Fruit fly (Drosophila melanogaster) whole organism, embryonic: Measurements from ENCODE around the gene CG43439.
A peak's percentile ranks its signal among the peaks of the same experiment; 100 is the strongest.

ENCODE experiments used
- BEAF-32 ChIP-seq: fragments of 200-800 bp; sonication (Bioruptor generic); optimal IDR thresholded peaks from 3 replicates; lab custom pipeline; 2017; ENCODE audit warnings: missing biosample characterization, missing genetic modification characterization, mild to moderate bottlenecking, moderate library complexity, missing genetic modification reagents
- CG11247 ChIP-seq: fragments of 200-800 bp; sonication (Bioruptor generic); IDR thresholded peaks from 2 replicates; pipeline ENCODE4 v1.3.6; 2022; ENCODE audit warnings: missing biosample characterization, missing genetic modification characterization
- CG11398 ChIP-seq: fragments of 200-800 bp; sonication (Bioruptor generic); optimal IDR thresholded peaks from 2 replicates; lab custom pipeline; 2016; ENCODE audit warnings: missing biosample characterization, missing genetic modification characterization
- CG12104 ChIP-seq: fragments of 200-800 bp; sonication (Bioruptor generic); optimal IDR thresholded peaks from 3 replicates; lab custom pipeline; 2016; ENCODE audit warnings: missing biosample characterization, missing genetic modification characterization
- CG12744 ChIP-seq: fragments of 200-800 bp; sonication (Bioruptor generic); optimal IDR thresholded peaks from 2 replicates; lab custom pipeline; 2016; ENCODE audit warnings: missing biosample characterization, missing genetic modification characterization
- CG13775 ChIP-seq: fragments of 200-800 bp; sonication (Bioruptor generic); optimal IDR thresholded peaks from 3 replicates; lab custom pipeline; 2017; ENCODE audit warnings: missing biosample characterization, mild to moderate bottlenecking, missing genetic modification characterization
- CG14710 ChIP-seq: fragments of 200-800 bp; sonication (Bioruptor generic); optimal IDR thresholded peaks from 3 replicates; lab custom pipeline; 2019; ENCODE audit warnings: missing biosample characterization, mild to moderate bottlenecking, missing genetic modification characterization, moderate library complexity
- CG1529 ChIP-seq: fragments of 200-800 bp; sonication (Bioruptor generic); optimal IDR thresholded peaks from 3 replicates; lab custom pipeline; 2018; ENCODE audit warnings: missing biosample characterization, missing genetic modification characterization
- CG1647 ChIP-seq: fragments of 200-800 bp; sonication (Bioruptor generic); optimal IDR thresholded peaks from 3 replicates; lab custom pipeline; 2016; ENCODE audit warnings: missing biosample characterization, missing genetic modification characterization
- CG16813 ChIP-seq: fragments of 200-800 bp; sonication (Bioruptor generic); IDR thresholded peaks from 3 replicates; pipeline ENCODE4 v1.3.6; 2022; ENCODE audit warnings: missing biosample characterization, missing genetic modification characterization; ENCODE audit not compliant: partially characterized antibody
- CG18476 ChIP-seq: fragments of 200-800 bp; sonication (Bioruptor generic); optimal IDR thresholded peaks from 2 replicates; lab custom pipeline; 2016; ENCODE audit warnings: missing biosample characterization, mild to moderate bottlenecking, missing genetic modification characterization
- CG2875 ChIP-seq: fragments of 200-800 bp; sonication (Bioruptor generic); optimal IDR thresholded peaks from 2 replicates; lab custom pipeline; 2017; ENCODE audit warnings: missing biosample characterization, mild to moderate bottlenecking, missing genetic modification characterization, missing genetic modification reagents
- CG2889 ChIP-seq: fragments of 200-800 bp; sonication (Bioruptor generic); IDR thresholded peaks from 3 replicates; pipeline ENCODE4 v1.3.6; 2022; ENCODE audit warnings: missing biosample characterization, missing genetic modification characterization
- CG34224 ChIP-seq: fragments of 200-800 bp; sonication (Bioruptor generic); IDR thresholded peaks from 3 replicates; pipeline ENCODE4 v1.3.6; 2022; ENCODE audit warnings: missing biosample characterization, missing genetic modification characterization; ENCODE audit not compliant: partially characterized antibody
- Deaf1 ChIP-seq: fragments of 200-800 bp; optimal IDR thresholded peaks from 3 replicates; lab custom pipeline; 2019; ENCODE audit warnings: missing biosample characterization, mild to moderate bottlenecking, missing genetic modification characterization, moderate library complexity
- Dref ChIP-seq: fragments of 200-800 bp; sonication (Bioruptor generic); IDR thresholded peaks from 2 replicates; pipeline ENCODE4 v1.3.6; 2022; ENCODE audit warnings: missing biosample characterization, missing genetic modification characterization
- Drgx ChIP-seq: fragments of 200-800 bp; sonication (Bioruptor generic); IDR thresholded peaks from 2 replicates; pipeline ENCODE4 v1.3.6; 2022; ENCODE audit warnings: missing biosample characterization, missing genetic modification characterization
- Ets65A ChIP-seq: fragments of 200-800 bp; sonication (Bioruptor generic); peaks from one replicate; lab custom pipeline; 2016; ENCODE audit warnings: missing biosample characterization, missing genetic modification characterization
- HLH4C ChIP-seq: fragments of 200-800 bp; sonication (Bioruptor generic); IDR thresholded peaks from 3 replicates; pipeline ENCODE4 v1.3.6; 2022; ENCODE audit warnings: missing biosample characterization, missing genetic modification characterization; ENCODE audit not compliant: partially characterized antibody
- Lhr ChIP-seq: fragments of 200-800 bp; sonication (Bioruptor generic); optimal IDR thresholded peaks from 3 replicates; lab custom pipeline; 2017; ENCODE audit warnings: mild to moderate bottlenecking, missing biosample characterization, missing genetic modification reagents, missing genetic modification characterization
- Max ChIP-seq: fragments of 200-800 bp; sonication (Bioruptor generic); optimal IDR thresholded peaks from 2 replicates; lab custom pipeline; 2016; ENCODE audit warnings: missing biosample characterization, mild to moderate bottlenecking, missing genetic modification characterization
- Mrtf ChIP-seq: fragments of 200-800 bp; sonication (Bioruptor generic); IDR thresholded peaks from 3 replicates; pipeline ENCODE4 v1.3.6; 2022; ENCODE audit warnings: missing biosample characterization, missing genetic modification characterization
- Nf-YA ChIP-seq: fragments of 200-800 bp; sonication (Bioruptor generic); IDR thresholded peaks from 2 replicates; pipeline ENCODE4 v1.3.6; 2022; ENCODE audit warnings: missing biosample characterization, missing genetic modification characterization
- Nf-YB ChIP-seq: fragments of 200-800 bp; sonication (Bioruptor generic); optimal IDR thresholded peaks from 3 replicates; lab custom pipeline; 2019; ENCODE audit warnings: missing biosample characterization, mild to moderate bottlenecking, missing genetic modification characterization, moderate library complexity
- Nf-YC ChIP-seq: fragments of 200-800 bp; optimal IDR thresholded peaks from 3 replicates; lab custom pipeline; 2019; ENCODE audit warnings: missing biosample characterization, mild to moderate bottlenecking, missing genetic modification characterization, moderate library complexity
- Optix ChIP-seq: fragments of 200-800 bp; sonication (Bioruptor generic); IDR thresholded peaks from 3 replicates; pipeline ENCODE4 v1.3.6; 2022; ENCODE audit warnings: missing biosample characterization, missing genetic modification characterization
- YL-1 ChIP-seq: fragments of 200-800 bp; sonication (Bioruptor generic); optimal IDR thresholded peaks from 3 replicates; lab custom pipeline; 2017; ENCODE audit warnings: missing biosample characterization, mild to moderate bottlenecking, missing genetic modification characterization
- ase ChIP-seq: fragments of 200-800 bp; sonication (Bioruptor generic); IDR thresholded peaks from 3 replicates; pipeline ENCODE4 v1.3.6; 2022; ENCODE audit warnings: missing biosample characterization, missing genetic modification characterization
- ato ChIP-seq: fragments of 200-800 bp; sonication (Bioruptor generic); IDR thresholded peaks from 2 replicates; pipeline ENCODE4 v1.3.6; 2022; ENCODE audit warnings: missing biosample characterization, missing genetic modification characterization; ENCODE audit not compliant: partially characterized antibody
- cg ChIP-seq: fragments of 200-800 bp; sonication (Bioruptor generic); optimal IDR thresholded peaks from 3 replicates; lab custom pipeline; 2019; ENCODE audit warnings: missing biosample characterization, mild to moderate bottlenecking, missing genetic modification characterization, moderate library complexity
- ci ChIP-seq: fragments of 200-800 bp; sonication (Bioruptor generic); IDR thresholded peaks from 3 replicates; pipeline ENCODE4 v1.3.6; 2022; ENCODE audit warnings: missing biosample characterization, missing genetic modification characterization
- dmrt11E ChIP-seq: fragments of 200-800 bp; sonication (Bioruptor generic); optimal IDR thresholded peaks from 3 replicates; lab custom pipeline; 2018; ENCODE audit warnings: missing biosample characterization, mild to moderate bottlenecking, missing genetic modification characterization, moderate library complexity
- gcm2 ChIP-seq: fragments of 200-800 bp; sonication (Bioruptor generic); optimal IDR thresholded peaks from 2 replicates; lab custom pipeline; 2016; ENCODE audit warnings: missing biosample characterization, missing genetic modification characterization
- gsb ChIP-seq: fragments of 200-800 bp; sonication (Bioruptor generic); IDR thresholded peaks from 2 replicates; pipeline ENCODE4 v1.3.6; 2022; ENCODE audit warnings: missing biosample characterization, missing genetic modification characterization
- jing ChIP-seq: fragments of 200-800 bp; sonication (Bioruptor generic); optimal IDR thresholded peaks from 2 replicates; lab custom pipeline; 2018; ENCODE audit warnings: missing biosample characterization, mild to moderate bottlenecking, missing genetic modification characterization
- nerfin-1 ChIP-seq: fragments of 200-800 bp; sonication (Bioruptor generic); optimal IDR thresholded peaks from 3 replicates; lab custom pipeline; 2019; ENCODE audit warnings: missing biosample characterization, mild to moderate bottlenecking, missing genetic modification characterization, moderate library complexity
- seq ChIP-seq: fragments of 200-800 bp; sonication (Bioruptor generic); IDR thresholded peaks from 2 replicates; pipeline ENCODE4 v1.3.6; 2022; ENCODE audit warnings: missing biosample characterization, missing genetic modification characterization
- sim ChIP-seq: fragments of 200-800 bp; sonication (Bioruptor generic); IDR thresholded peaks from 2 replicates; pipeline ENCODE4 v1.3.6; 2022; ENCODE audit warnings: missing biosample characterization, missing genetic modification characterization
- sob ChIP-seq: fragments of 200-800 bp; sonication (Bioruptor generic); IDR thresholded peaks from 2 replicates; pipeline ENCODE4 v1.3.6; 2022; ENCODE audit warnings: missing biosample characterization, missing genetic modification characterization
- stwl ChIP-seq: fragments of 200-800 bp; sonication (Bioruptor generic); optimal IDR thresholded peaks from 3 replicates; lab custom pipeline; 2018; ENCODE audit warnings: missing biosample characterization, mild to moderate bottlenecking, missing genetic modification characterization, moderate library complexity
- tna ChIP-seq: fragments of 200-800 bp; sonication (Bioruptor generic); IDR thresholded peaks from 2 replicates; pipeline ENCODE4 v1.3.6; 2022; ENCODE audit warnings: missing biosample characterization, missing genetic modification characterization; ENCODE audit not compliant: partially characterized antibody
- twi ChIP-seq: fragments of 200-800 bp; optimal IDR thresholded peaks from 2 replicates; lab custom pipeline; 2019; ENCODE audit warnings: missing biosample characterization, mild to moderate bottlenecking, missing genetic modification characterization, moderate library complexity
- unc-4 ChIP-seq: fragments of 200-800 bp; sonication (Bioruptor generic); IDR thresholded peaks from 2 replicates; pipeline ENCODE4 v1.3.6; 2022; ENCODE audit warnings: missing biosample characterization, missing genetic modification characterization; ENCODE audit not compliant: partially characterized antibody
- vnd ChIP-seq: fragments of 200-800 bp; sonication (Bioruptor generic); IDR thresholded peaks from 3 replicates; pipeline ENCODE4 v1.3.6; 2022; ENCODE audit warnings: missing biosample characterization, missing genetic modification characterization; ENCODE audit not compliant: partially characterized antibody
- zen2 ChIP-seq: fragments of 200-800 bp; sonication (Bioruptor generic); IDR thresholded peaks from 3 replicates; pipeline ENCODE4 v1.3.6; 2022; ENCODE audit warnings: missing biosample characterization, missing genetic modification characterization; ENCODE audit not compliant: partially characterized antibody
- zf30C ChIP-seq: fragments of 200-800 bp; sonication (Bioruptor generic); optimal IDR thresholded peaks from 3 replicates; lab custom pipeline; 2018; ENCODE audit warnings: missing biosample characterization, mild to moderate bottlenecking, missing genetic modification characterization

Gene CG43439

DNA sequence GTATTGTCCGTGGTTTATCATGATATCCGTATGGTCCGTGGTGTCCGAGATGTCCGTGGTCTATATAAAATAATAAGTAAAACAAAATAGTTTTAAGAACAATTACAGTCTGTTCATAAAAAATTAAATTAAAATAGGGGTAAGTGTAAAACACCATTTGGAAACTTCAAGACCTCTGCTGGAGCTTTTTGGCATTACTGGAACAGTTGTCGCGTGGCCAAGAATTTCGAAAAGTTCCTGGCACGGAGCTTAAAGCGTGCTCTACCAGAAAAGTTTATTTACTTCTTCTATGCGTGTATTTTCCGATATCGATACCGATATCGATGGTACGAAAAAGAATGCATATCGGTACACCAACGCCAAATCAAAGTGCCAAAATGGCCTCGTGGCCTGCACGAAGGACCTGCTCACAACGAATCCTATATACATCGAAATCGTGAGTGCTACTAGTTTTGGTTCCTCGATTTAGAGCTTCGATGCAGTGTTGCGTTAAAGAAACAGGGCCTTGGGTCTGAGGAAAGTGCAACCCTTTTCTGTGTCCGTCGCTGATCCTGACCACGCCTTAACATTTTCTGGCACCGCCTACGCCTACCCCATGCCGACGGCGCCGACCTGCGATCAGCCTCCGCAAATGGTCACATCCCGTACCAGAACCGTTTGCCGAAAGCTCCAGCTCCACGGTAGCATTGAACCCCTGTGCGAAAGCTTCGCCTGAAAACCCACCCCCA is 42.1 kb downstream of the CG43439 start (continued):
- peak; percentile 34 for TF ChIP-seq Ets65A (GFP tag; lab: Kevin White, UChicago)
- 0 out of 2 replicates have a peak, but pooled peaks have one; percentile 43 for TF ChIP-seq tna (GFP tag; lab: Robert Waterston, UW)
- TF ChIP-seq Dref (GFP tag; lab: Robert Waterston, UW): peak; percentile 63
- TF ChIP-seq nerfin-1 (tag; lab: Kevin White, UChicago): no peak
- no peak for TF ChIP-seq CG1647 (GFP tag; lab: Kevin White, UChicago)
- peak; percentile 27; the same call in 1 of the 3 replicates for TF ChIP-seq CG16813 (GFP tag; lab: Robert Waterston, UW)
- TF ChIP-seq stwl (tag; lab: Kevin White, UChicago): peak; percentile 33
- peak; percentile 26; the same call in 1 of the 2 replicates for TF ChIP-seq ato (GFP tag; lab: Robert Waterston, UW)
- peak; percentile 20; the same call in 1 of the 3 replicates for TF ChIP-seq zen2 (GFP tag; lab: Robert Waterston, UW)
- peak; percentile 5 for TF ChIP-seq CG11398
- TF ChIP-seq unc-4 (GFP tag; lab: Robert Waterston, UW): peak; percentile 57
- TF ChIP-seq Lhr: peak; percentile 6
- no peak for TF ChIP-seq CG11247
- TF ChIP-seq vnd (GFP tag; lab: Robert Waterston, UW): peak; percentile 46; the same call in 1 of the 3 replicates
- TF ChIP-seq dmrt11E (tag; lab: Kevin White, UChicago): no peak
- TF ChIP-seq cg (GFP tag; lab: Kevin White, UChicago): peak; percentile 13
- peak; percentile 68; the same call in 1 of the 2 replicates for TF ChIP-seq seq (GFP tag; lab: Robert Waterston, UW)
- no peak for TF ChIP-seq CG18476 (GFP tag; lab: Kevin White, UChicago)
- peak; percentile 60 for TF ChIP-seq CG34224 (GFP tag; lab: Robert Waterston, UW)
- TF ChIP-seq BEAF-32 (GFP tag; lab: Kevin White, UChicago): peak; percentile 41
- TF ChIP-seq HLH4C (GFP tag; lab: Robert Waterston, UW): peak; percentile 66
- no peak for TF ChIP-seq CG12744 (GFP tag; lab: Kevin White, UChicago)

DNA sequence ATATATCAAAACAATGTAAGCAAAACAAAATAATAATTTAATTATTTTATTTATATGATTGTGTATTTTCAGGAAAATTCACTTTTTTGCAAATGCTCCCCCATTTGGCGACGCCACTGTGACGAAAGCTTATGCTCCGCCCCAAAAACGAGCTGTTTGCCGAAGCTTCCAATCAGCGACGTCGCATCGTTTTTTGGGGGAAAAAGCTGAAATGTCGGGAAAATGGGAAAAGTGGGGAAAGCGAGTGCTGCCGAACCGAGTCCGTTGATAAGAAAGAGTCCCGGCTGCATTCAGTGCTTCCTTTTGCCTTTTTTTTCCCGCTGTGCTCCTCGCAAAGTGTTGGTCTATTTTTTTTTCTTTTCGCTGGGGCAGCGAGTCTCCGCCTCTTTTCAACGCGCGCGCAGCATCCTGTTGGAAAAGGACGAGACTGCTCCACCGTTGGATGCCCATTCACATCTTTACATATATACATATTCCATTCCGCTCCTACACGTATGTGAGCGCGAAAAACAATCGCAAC is 49.5 kb downstream of the CG43439 start:
- TF ChIP-seq Nf-YB (GFP tag; lab: Kevin White, UChicago) (peak; percentile 81), Max (GFP tag; lab: Kevin White, UChicago) (no peak), Mrtf (GFP tag; lab: Robert Waterston, UW) (0 out of 3 replicates have a peak, but pooled peaks have one; percentile 22), sim (GFP tag; lab: Robert Waterston, UW) (no peak), CG2889 (GFP tag; lab: Robert Waterston, UW) (0 out of 3 replicates have a peak, but pooled peaks have one; percentile 24), CG2875 (GFP tag; lab: Kevin White, UChicago) (no peak), CG12104 (no peak), Optix (GFP tag; lab: Robert Waterston, UW) (0 out of 3 replicates have a peak, but pooled peaks have one; percentile 15), CG14710 (no peak), gcm2 (GFP tag; lab: Kevin White, UChicago) (no peak), ase (GFP tag; lab: Robert Waterston, UW) (no peak), jing (GFP tag; lab: Kevin White, UChicago) (no peak), tna (GFP tag; lab: Robert Waterston, UW) (no peak), gsb (GFP tag; lab: Robert Waterston, UW) (no peak), Nf-YC (tag; lab: Kevin White, UChicago) (peak; percentile 89), CG13775 (GFP tag; lab: Kevin White, UChicago) (no peak), zf30C (GFP tag; lab: Kevin White, UChicago) (no peak), Nf-YA (GFP tag; lab: Robert Waterston, UW) (no peak), ci (GFP tag; lab: Robert Waterston, UW) (no peak), Drgx (GFP tag; lab: Robert Waterston, UW) (peak; percentile 45), Deaf1 (peak; percentile 82), twi (tag; lab: Kevin White, UChicago) (no peak), sob (GFP tag; lab: Robert Waterston, UW) (no peak), YL-1 (no peak), CG1529 (no peak)
